Fruit fly (Drosophila melanogaster): ENCODE results near the gene CG17300.

Gene CG17300

dm6 chr3L:13087189-13087588 lies at the start of gene CG17300:
TSS of gene CG17300 (minus strand) at chr3L:13087289.
- TF ChIP-seq gl (tag; optimal IDR thresholded peaks at IDR 0.05): no peak
- TF ChIP-seq Pif1B (GFP tag; optimal IDR thresholded peaks at IDR 0.05): no peak
- no peak for TF ChIP-seq EcR (GFP tag; optimal IDR thresholded peaks at IDR 0.05)
- no peak for TF ChIP-seq Pif1A (GFP tag; optimal IDR thresholded peaks at IDR 0.05)
- no peak for TF ChIP-seq Snoo (tag; optimal IDR thresholded peaks at IDR 0.05)
- no peak for TF ChIP-seq CG12605 (GFP tag; IDR thresholded peaks at IDR 0.05)
- TF ChIP-seq D1 (tag; optimal IDR thresholded peaks at IDR 0.05): no peak
- TF ChIP-seq CG8159 (tag; optimal IDR thresholded peaks at IDR 0.05): no peak
- TF ChIP-seq rn (GFP tag; IDR thresholded peaks at IDR 0.05): no peak
- no peak for TF ChIP-seq CG15710 (tag; optimal IDR thresholded peaks at IDR 0.05)
- no peak for TF ChIP-seq CG4496 (GFP tag; IDR thresholded peaks at IDR 0.05)
- no peak for TF ChIP-seq CG14655 (GFP tag; optimal IDR thresholded peaks at IDR 0.05)
- TF ChIP-seq CG13204 (GFP tag; optimal IDR thresholded peaks at IDR 0.05): no peak
- no peak for TF ChIP-seq CG10348 (GFP tag; IDR thresholded peaks at IDR 0.05)
- no peak for TF ChIP-seq fd96Ca (GFP tag; IDR thresholded peaks at IDR 0.05)
- no peak for TF ChIP-seq CG8301 (tag; optimal IDR thresholded peaks at IDR 0.05)
- no peak for TF ChIP-seq Ets98B (GFP tag; IDR thresholded peaks at IDR 0.05)
- no peak for TF ChIP-seq CG32121 (GFP tag; IDR thresholded peaks at IDR 0.05)
- TF ChIP-seq CG17806 (tag; optimal IDR thresholded peaks at IDR 0.05): no peak
- no peak for TF ChIP-seq CG9948 (tag; optimal IDR thresholded peaks at IDR 0.05)

dm6 chr3L:13135969-13136368 lies 48.9 kb upstream of the CG17300 start, which contains the start of gene CG33262:
TSS of gene CG33262 (plus strand) at chr3L:13136269.
- no peak for TF ChIP-seq gl (tag; optimal IDR thresholded peaks at IDR 0.05)
- no peak for TF ChIP-seq rn (GFP tag; IDR thresholded peaks at IDR 0.05)
- no peak for TF ChIP-seq CG32121 (GFP tag; IDR thresholded peaks at IDR 0.05)
- no peak for TF ChIP-seq CG17806 (tag; optimal IDR thresholded peaks at IDR 0.05)
- TF ChIP-seq EcR (GFP tag; optimal IDR thresholded peaks at IDR 0.05): no peak
- no peak for TF ChIP-seq CG9948 (tag; optimal IDR thresholded peaks at IDR 0.05)
- TF ChIP-seq CG12605 (GFP tag; IDR thresholded peaks at IDR 0.05): no peak
- no peak for TF ChIP-seq D1 (tag; optimal IDR thresholded peaks at IDR 0.05)
- TF ChIP-seq CG10348 (GFP tag; IDR thresholded peaks at IDR 0.05): no peak
- no peak for TF ChIP-seq Snoo (tag; optimal IDR thresholded peaks at IDR 0.05)

- no peak for TF ChIP-seq CG13204 (GFP tag; optimal IDR thresholded peaks at IDR 0.05)
- TF ChIP-seq CG34367 (tag; optimal IDR thresholded peaks at IDR 0.05): no peak
- TF ChIP-seq Ets98B (GFP tag; IDR thresholded peaks at IDR 0.05): no peak
- TF ChIP-seq CG9948 (tag; optimal IDR thresholded peaks at IDR 0.05): no peak
- TF ChIP-seq CG17806 (tag; optimal IDR thresholded peaks at IDR 0.05): no peak
- no peak for TF ChIP-seq Pif1B (GFP tag; optimal IDR thresholded peaks at IDR 0.05)
- TF ChIP-seq fd96Ca (GFP tag; IDR thresholded peaks at IDR 0.05): no peak
- TF ChIP-seq EcR (GFP tag; optimal IDR thresholded peaks at IDR 0.05): no peak
- TF ChIP-seq CG12605 (GFP tag; IDR thresholded peaks at IDR 0.05): no peak
- no peak for TF ChIP-seq CG15710 (tag; optimal IDR thresholded peaks at IDR 0.05)
- no peak for TF ChIP-seq CG4496 (GFP tag; IDR thresholded peaks at IDR 0.05)
These were observed 48.4 kb upstream of the CG17300 start for dm6 chr3L:13135382-13135928.

dm6 chr3L:13134906-13135305 lies 47.8 kb upstream of the CG17300 start:
- TF ChIP-seq CG10348 (GFP tag; IDR thresholded peaks at IDR 0.05): no peak
- no peak for TF ChIP-seq CG12605 (GFP tag; IDR thresholded peaks at IDR 0.05)
- no peak for TF ChIP-seq CG15710 (tag; optimal IDR thresholded peaks at IDR 0.05)
- TF ChIP-seq fd96Ca (GFP tag; IDR thresholded peaks at IDR 0.05): no peak
- no peak for TF ChIP-seq CG14655 (GFP tag; optimal IDR thresholded peaks at IDR 0.05)
- no peak for TF ChIP-seq CG8301 (tag; optimal IDR thresholded peaks at IDR 0.05)
- TF ChIP-seq EcR (GFP tag; optimal IDR thresholded peaks at IDR 0.05): no peak
- no peak for TF ChIP-seq CG8159 (tag; optimal IDR thresholded peaks at IDR 0.05)
- TF ChIP-seq gl (tag; optimal IDR thresholded peaks at IDR 0.05): no peak
- no peak for TF ChIP-seq CG9948 (tag; optimal IDR thresholded peaks at IDR 0.05)
- no peak for TF ChIP-seq CG13204 (GFP tag; optimal IDR thresholded peaks at IDR 0.05)
- TF ChIP-seq rn (GFP tag; IDR thresholded peaks at IDR 0.05): no peak
- no peak for TF ChIP-seq CG4496 (GFP tag; IDR thresholded peaks at IDR 0.05)
- no peak for TF ChIP-seq CG17806 (tag; optimal IDR thresholded peaks at IDR 0.05)
- no peak for TF ChIP-seq Ets98B (GFP tag; IDR thresholded peaks at IDR 0.05)
- TF ChIP-seq CG32121 (GFP tag; IDR thresholded peaks at IDR 0.05): no peak

- no peak for TF ChIP-seq D1 (tag; optimal IDR thresholded peaks at IDR 0.05)
These were observed 46.1 kb upstream of the CG17300 start for dm6 chr3L:13133140-13133539.

dm6 chr3L:13120146-13120545 lies 33.1 kb upstream of the CG17300 start:
- TF ChIP-seq CG12605 (GFP tag; IDR thresholded peaks at IDR 0.05) (no peak), D1 (tag; optimal IDR thresholded peaks at IDR 0.05) (no peak), CG8159 (tag; optimal IDR thresholded peaks at IDR 0.05) (no peak), fd96Ca (GFP tag; IDR thresholded peaks at IDR 0.05) (no peak), Pif1B (GFP tag; optimal IDR thresholded peaks at IDR 0.05) (no peak), Ets98B (GFP tag; IDR thresholded peaks at IDR 0.05) (no peak), CG4496 (GFP tag; IDR thresholded peaks at IDR 0.05) (no peak), EcR (GFP tag; optimal IDR thresholded peaks at IDR 0.05) (no peak), CG32121 (GFP tag; IDR thresholded peaks at IDR 0.05) (no peak), CG15710 (tag; optimal IDR thresholded peaks at IDR 0.05) (no peak), CG14655 (GFP tag; optimal IDR thresholded peaks at IDR 0.05) (no peak), Pif1A (GFP tag; optimal IDR thresholded peaks at IDR 0.05) (no peak), rn (GFP tag; IDR thresholded peaks at IDR 0.05) (no peak), CG8301 (tag; optimal IDR thresholded peaks at IDR 0.05) (no peak), CG10348 (GFP tag; IDR thresholded peaks at IDR 0.05) (no peak), Snoo (tag; optimal IDR thresholded peaks at IDR 0.05) (no peak), CG17806 (tag; optimal IDR thresholded peaks at IDR 0.05) (no peak)

Data from whole organism, pupa.